Worm (Caenorhabditis elegans) whole organism, L4 larva: ENCODE measurements around the gene cdc-73.

Source experiments
- madf-5 ChIP-seq, 2 experiments: fragments of 200-800 bp; sonication (Bioruptor generic); IDR thresholded peaks; 2 replicates each; pipeline ENCODE4 v1.3.6; 2022; ENCODE audit warnings: missing compliant biosample characterization in 2 of 2, missing genetic modification characterization in 2 of 2
- unc-130 ChIP-seq: sonication (generic microtip); optimal IDR thresholded peaks from 2 replicates; lab custom pipeline; 2016; ENCODE audit warnings: missing genetic modification reagents, missing genetic modification characterization, missing compliant biosample characterization

DNA sequence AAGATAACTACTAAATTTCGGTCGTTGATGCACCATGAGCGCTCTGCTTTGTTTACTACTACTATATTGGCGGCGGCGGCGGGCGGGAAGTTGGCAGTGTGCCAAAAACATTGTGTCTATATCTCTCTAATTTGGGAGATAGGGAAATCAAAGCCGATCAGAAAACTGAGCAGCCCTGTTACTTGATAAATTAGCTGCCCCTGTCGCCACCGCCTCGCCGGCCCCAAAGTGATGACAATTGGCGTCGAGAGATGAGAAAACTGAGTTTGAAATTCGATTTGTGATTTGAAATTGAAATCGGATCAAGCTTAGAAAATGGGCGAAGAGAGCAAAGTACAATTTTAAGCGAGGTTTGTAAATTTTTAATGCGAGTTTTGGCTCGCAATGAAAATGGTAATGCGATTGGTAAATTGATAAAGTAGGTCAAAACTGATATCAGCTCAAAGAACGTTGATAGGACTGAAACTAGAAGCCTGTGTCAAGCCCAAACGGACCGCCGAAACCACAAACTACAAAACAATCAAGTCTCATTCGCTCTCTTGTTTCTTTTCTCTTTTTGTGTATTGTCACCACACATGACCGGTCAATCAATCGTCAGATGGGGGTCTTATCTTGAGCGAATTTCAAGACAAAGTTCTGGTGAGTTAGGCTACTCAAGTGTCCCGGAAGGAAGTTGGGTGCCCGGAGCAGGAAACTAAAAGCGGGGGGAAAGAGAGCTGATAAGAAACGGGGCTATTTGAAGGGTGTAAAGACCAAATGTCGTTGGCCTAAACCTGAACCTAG, 15.1 kb upstream of the cdc-73 start:
- TF ChIP-seq unc-130 (GFP tag; lab: Kevin White, UChicago) = no peak
- TF ChIP-seq madf-5 (GFP tag; IDR thresholded peaks at IDR 0.05; lab: Robert Waterston, UW) = no peak
